Fruit fly (Drosophila melanogaster) whole organism, adult: Measurements from ENCODE around the gene CG31253.

Source experiments
- CG11617 ChIP-seq: fragments of 200-800 bp; sonication (Bioruptor generic); optimal IDR thresholded peaks from 2 replicates; lab custom pipeline; 2017; ENCODE audit warnings: mild to moderate bottlenecking, missing biosample characterization, missing genetic modification reagents, missing genetic modification characterization
- Clk ChIP-seq: fragments of 200-800 bp; sonication (Bioruptor generic); optimal IDR thresholded peaks from 2 replicates; lab custom pipeline; 2017; ENCODE audit warnings: missing biosample characterization, missing genetic modification characterization
- pad ChIP-seq: fragments of 200-800 bp; sonication (Bioruptor generic); optimal IDR thresholded peaks from 3 replicates; lab custom pipeline; 2017; ENCODE audit warnings: missing biosample characterization, missing genetic modification characterization, mild to moderate bottlenecking, moderate library complexity, missing genetic modification reagents

- TF ChIP-seq CG11617 (GFP tag; lab: Kevin White, UChicago) (no peak), Clk (GFP tag; lab: Kevin White, UChicago) (no peak), pad (GFP tag; lab: Kevin White, UChicago) (no peak)
Measured at dm6 chr3R:27945398-27945797, 15.0 kb downstream of the CG31253 start.
